Worm (Caenorhabditis elegans): Measurements from ENCODE around the gene pgap-2.

The pgap-2 gene

DNA sequence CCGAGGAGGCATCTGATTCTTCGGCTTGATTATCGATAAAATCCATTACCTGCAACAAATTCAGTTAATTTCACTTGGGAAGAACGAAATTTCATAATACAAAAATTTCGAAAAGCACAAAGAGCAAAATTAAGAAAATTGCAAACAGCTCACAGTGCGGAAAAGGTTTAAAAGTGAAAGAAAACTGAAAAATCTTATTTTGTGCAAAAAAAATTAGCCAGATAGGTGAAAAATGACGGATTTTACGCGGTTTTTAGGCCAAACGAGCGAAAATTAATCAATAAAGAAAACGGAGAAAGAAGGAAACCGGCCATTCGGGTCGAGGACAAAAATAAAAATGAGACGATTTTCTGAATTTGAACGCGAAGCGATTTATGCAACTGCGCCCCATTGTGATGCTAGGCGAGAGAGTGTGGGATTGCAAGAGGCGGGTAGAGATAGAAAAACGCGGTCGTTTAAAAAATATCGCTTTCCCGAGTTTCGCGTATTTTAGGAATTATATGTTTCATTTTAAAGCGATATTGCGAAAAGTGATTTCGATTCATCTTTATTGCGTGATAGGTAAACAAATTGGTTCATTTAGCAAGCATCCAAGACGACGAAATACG lies 15.4 kb downstream of the pgap-2 start, which contains the start of gene emb-5 (continued):
- TF ChIP-seq tlf-1 (GFP tag; optimal IDR thresholded peaks at IDR 0.05) (no peak), unc-130 (GFP tag; optimal IDR thresholded peaks at IDR 0.05) (no peak), dpl-1 (GFP tag; optimal IDR thresholded peaks at IDR 0.05) (peak; percentile 63), rpc-1 (optimal IDR thresholded peaks at IDR 0.05) (no peak), rpc-1 (tag; optimal IDR thresholded peaks at IDR 0.05) (no peak), nhr-120 (GFP tag; IDR thresholded peaks at IDR 0.05) (no peak), let-526 (GFP tag; IDR thresholded peaks at IDR 0.05) (no peak), hmg-1.2 (GFP tag; IDR thresholded peaks at IDR 0.05) (peak; percentile 97), F10E7.11 (tag; optimal IDR thresholded peaks at IDR 0.05) (no peak), egrh-3 (GFP tag; IDR thresholded peaks at IDR 0.05) (no peak), cebp-2 (GFP tag; IDR thresholded peaks at IDR 0.05) (no peak), lag-1 (GFP tag; IDR thresholded peaks at IDR 0.05) (no peak), madf-10 (tag; optimal IDR thresholded peaks at IDR 0.05) (no peak), T07F8.4 (tag; optimal IDR thresholded peaks at IDR 0.05) (no peak), Y95B8A.8 (GFP tag; IDR thresholded peaks at IDR 0.05) (no peak), aptf-2 (GFP tag; conservative IDR thresholded peaks at IDR 0.05) (no peak), somi-1 (GFP tag; optimal IDR thresholded peaks at IDR 0.05) (no peak), ceh-91 (GFP tag; IDR thresholded peaks at IDR 0.05) (no peak), lin-54 (GFP tag; optimal IDR thresholded peaks at IDR 0.05) (peak; percentile 90), snpc-4 (GFP tag; optimal IDR thresholded peaks at IDR 0.05) (no peak), snpc-4 (tag; optimal IDR thresholded peaks at IDR 0.05) (no peak), snpc-1.1 (tag; optimal IDR thresholded peaks at IDR 0.05; ENCODE audit: insufficient read depth) (no peak), mel-28 (tag; optimal IDR thresholded peaks at IDR 0.05; ENCODE audit: borderline replicate concordance) (no peak), snpc-3.4 (tag; optimal IDR thresholded peaks at IDR 0.05) (peak; percentile 18), attf-3 (GFP tag; conservative IDR thresholded peaks at IDR 0.05) (no peak), Y53G8AR.9 (GFP tag; conservative IDR thresholded peaks at IDR 0.05) (no peak), rcor-1 (GFP tag; IDR thresholded peaks at IDR 0.05) (no peak), F39B2.1 (GFP tag; IDR thresholded peaks at IDR 0.05) (no peak), F22D6.2 (tag; optimal IDR thresholded peaks at IDR 0.05) (no peak), ztf-28 (GFP tag; IDR thresholded peaks at IDR 0.05) (no peak), nhr-27 (tag; optimal IDR thresholded peaks at IDR 0.05) (no peak), F57A8.1 (GFP tag; optimal IDR thresholded peaks at IDR 0.05) (no peak), ets-4 (GFP tag; optimal IDR thresholded peaks at IDR 0.05) (no peak), F52B5.7 (tag; optimal IDR thresholded peaks at IDR 0.05) (no peak), ceh-27 (GFP tag; optimal IDR thresholded peaks at IDR 0.05) (no peak), ccch-3 (GFP tag; optimal IDR thresholded peaks at IDR 0.05) (no peak), ceh-100 (GFP tag; IDR thresholded peaks at IDR 0.05) (no peak), B0336.3 (GFP tag; IDR thresholded peaks at IDR 0.05) (no peak), attf-5 (GFP tag; optimal IDR thresholded peaks at IDR 0.05) (peak; percentile 59), lin-35 (GFP tag; optimal IDR thresholded peaks at IDR 0.05) (peak in 2 of 3 experiments; percentile 42 to 72), athp-1 (tag; optimal IDR thresholded peaks at IDR 0.05) (no peak), atf-7 (tag; optimal IDR thresholded peaks at IDR 0.05) (no peak), dox-1 (GFP tag; IDR thresholded peaks at IDR 0.05) (peak; percentile 72), lsy-27 (tag; optimal IDR thresholded peaks at IDR 0.05; ENCODE audit: borderline replicate concordance, insufficient read depth) (no peak), F33H1.4 (GFP tag; IDR thresholded peaks at IDR 0.05) (0 out of 2 replicates have a peak, but pooled peaks have one; percentile 41), zfh-2 (GFP tag; conservative IDR thresholded peaks at IDR 0.05) (no peak), bed-2 (GFP tag; IDR thresholded peaks at IDR 0.05) (no peak), C06A6.2 (GFP tag; conservative IDR thresholded peaks at IDR 0.05) (no peak), ceh-40 (GFP tag; IDR thresholded peaks at IDR 0.05) (no peak)

Data from whole organism, young adult.